Worm (Caenorhabditis elegans) whole organism, L2 larva: ENCODE data around the gene srbc-23.

Experiments used
- ceh-82 ChIP-seq: fragments of 150-350 bp; optimal IDR thresholded peaks from 2 replicates; lab custom pipeline; 2014; ENCODE audit warnings: missing biosample characterization, missing genetic modification characterization
- lin-11 ChIP-seq: fragments of 150-350 bp; sonication (generic microtip); optimal IDR thresholded peaks from 2 replicates; lab custom pipeline; 2014; ENCODE audit warnings: missing biosample characterization, missing genetic modification characterization, inconsistent platforms, mixed read lengths
- nhr-129 ChIP-seq: fragments of 150-350 bp; optimal IDR thresholded peaks from 2 replicates; lab custom pipeline; 2014; ENCODE audit warnings: missing biosample characterization, missing genetic modification characterization
- nhr-23 ChIP-seq: fragments of 150-350 bp; optimal IDR thresholded peaks from 2 replicates; lab custom pipeline; 2014; ENCODE audit warnings: missing biosample characterization, missing genetic modification reagents, missing genetic modification characterization
- nhr-25 ChIP-seq: fragments of 150-350 bp; sonication (generic microtip); optimal IDR thresholded peaks from 3 replicates; lab custom pipeline; 2014; ENCODE audit warnings: missing biosample characterization, missing genetic modification characterization
- unc-62 ChIP-seq: fragments of 150-350 bp; optimal IDR thresholded peaks from 2 replicates; lab custom pipeline; 2014; ENCODE audit warnings: missing biosample characterization, missing genetic modification reagents, missing genetic modification characterization
- zag-1 ChIP-seq: fragments of 150-350 bp; optimal IDR thresholded peaks from 2 replicates; lab custom pipeline; 2014; ENCODE audit warnings: missing biosample characterization, missing genetic modification characterization
- ztf-4 ChIP-seq: fragments of 150-350 bp; optimal IDR thresholded peaks from 2 replicates; lab custom pipeline; 2014; ENCODE audit warnings: missing biosample characterization, missing genetic modification characterization

ce11 chrV:2155232-2155631, 1.9 kb downstream of the srbc-23 start, which contains the start of gene srbc-21:
- TF ChIP-seq ceh-82 (tag; lab: Kevin White, UChicago) (no peak), nhr-129 (tag; lab: Kevin White, UChicago) (no peak), unc-62 (GFP tag; lab: Kevin White, UChicago) (no peak), ztf-4 (tag; lab: Kevin White, UChicago) (no peak), zag-1 (no peak), nhr-25 (tag; lab: Kevin White, UChicago) (no peak), nhr-23 (tag; lab: Kevin White, UChicago) (no peak), lin-11 (tag; lab: Kevin White, UChicago) (no peak)
